Fruit fly (Drosophila melanogaster) whole organism, pupa: ENCODE measurements around the gene Gr61a.
A peak's percentile ranks its signal among the peaks of the same experiment; 100 is the strongest.

ENCODE experiments used
- CG17806 ChIP-seq: fragments of 200-800 bp; sonication (Bioruptor generic); optimal IDR thresholded peaks from 2 replicates; lab custom pipeline; 2018; ENCODE audit warnings: missing biosample characterization, mild to moderate bottlenecking, missing genetic modification characterization, moderate library complexity
- CG34367 ChIP-seq: fragments of 200-800 bp; sonication (Bioruptor generic); optimal IDR thresholded peaks from 2 replicates; lab custom pipeline; 2018; ENCODE audit warnings: missing biosample characterization, mild to moderate bottlenecking, missing genetic modification characterization
- EcR ChIP-seq: fragments of 200-800 bp; sonication (Bioruptor generic); optimal IDR thresholded peaks from 3 replicates; lab custom pipeline; 2019; ENCODE audit warnings: missing biosample characterization, missing genetic modification characterization, mild to moderate bottlenecking, moderate library complexity, missing genetic modification reagents
- Pif1A ChIP-seq: fragments of 200-800 bp; sonication (Bioruptor generic); optimal IDR thresholded peaks from 3 replicates; lab custom pipeline; 2016; ENCODE audit warnings: missing biosample characterization, missing genetic modification characterization
- fd96Ca ChIP-seq: fragments of 200-800 bp; sonication (Bioruptor generic); IDR thresholded peaks from 3 replicates; pipeline ENCODE4 v1.3.6; 2022; ENCODE audit warnings: missing biosample characterization, missing genetic modification characterization
- rn ChIP-seq: fragments of 200-800 bp; sonication (Bioruptor generic); IDR thresholded peaks from 2 replicates; pipeline ENCODE4 v1.3.6; 2022; ENCODE audit warnings: missing biosample characterization, missing genetic modification characterization

- peak; percentile 42 for TF ChIP-seq Pif1A (GFP tag; lab: Kevin White, UChicago)
- TF ChIP-seq fd96Ca (GFP tag; lab: Robert Waterston, UW) = no peak
- TF ChIP-seq rn = no peak
- no peak for TF ChIP-seq EcR (GFP tag; lab: Kevin White, UChicago)
- peak; percentile 44 for TF ChIP-seq CG17806 (tag; lab: Kevin White, UChicago)
- peak; percentile 3 for TF ChIP-seq CG34367 (tag; lab: Kevin White, UChicago)
These were observed 36.5 kb upstream of the Gr61a start for dm6 chr3L:804557-805260.
